Fruit fly (Drosophila melanogaster) whole organism, embryonic: ENCODE measurements around the gene SMC6.

Source experiments
- Blimp-1 ChIP-seq: fragments of 200-800 bp; sonication (Bioruptor generic); optimal IDR thresholded peaks from 3 replicates; lab custom pipeline; 2018; ENCODE audit warnings: missing biosample characterization, missing genetic modification characterization, mild to moderate bottlenecking, moderate library complexity, missing genetic modification reagents
- CG11093 ChIP-seq: fragments of 200-800 bp; sonication (Bioruptor generic); IDR thresholded peaks from 3 replicates; pipeline ENCODE4 v1.3.6; 2022; ENCODE audit warnings: missing biosample characterization, missing genetic modification characterization
- CG11456 ChIP-seq: fragments of 200-800 bp; sonication (Bioruptor generic); IDR thresholded peaks from 3 replicates; pipeline ENCODE4 v1.3.6; 2022; ENCODE audit warnings: missing biosample characterization, missing genetic modification characterization
- CG14860 ChIP-seq: fragments of 200-800 bp; sonication (Bioruptor generic); IDR thresholded peaks from 3 replicates; pipeline ENCODE4 v1.3.6; 2022; ENCODE audit warnings: missing biosample characterization, missing genetic modification characterization; ENCODE audit not compliant: partially characterized antibody
- CG1647 ChIP-seq: fragments of 200-800 bp; sonication (Bioruptor generic); optimal IDR thresholded peaks from 3 replicates; lab custom pipeline; 2016; ENCODE audit warnings: missing biosample characterization, missing genetic modification characterization
- CG16813 ChIP-seq: fragments of 200-800 bp; sonication (Bioruptor generic); IDR thresholded peaks from 3 replicates; pipeline ENCODE4 v1.3.6; 2022; ENCODE audit warnings: missing biosample characterization, missing genetic modification characterization; ENCODE audit not compliant: partially characterized antibody
- CG17328 ChIP-seq: fragments of 200-800 bp; sonication (Bioruptor generic); IDR thresholded peaks from 2 replicates; pipeline ENCODE4 v1.3.6; 2022; ENCODE audit warnings: missing biosample characterization, missing genetic modification characterization
- CG17359 ChIP-seq: fragments of 200-800 bp; sonication (Bioruptor generic); optimal IDR thresholded peaks from 3 replicates; lab custom pipeline; 2018; ENCODE audit warnings: missing biosample characterization, mild to moderate bottlenecking, missing genetic modification characterization, moderate library complexity
- CG32772 ChIP-seq: fragments of 200-800 bp; sonication (Bioruptor generic); IDR thresholded peaks from 2 replicates; pipeline ENCODE4 v1.3.6; 2022; ENCODE audit warnings: missing biosample characterization, missing genetic modification characterization
- CG34376 ChIP-seq: fragments of 200-800 bp; sonication (Bioruptor generic); optimal IDR thresholded peaks from 2 replicates; lab custom pipeline; 2018; ENCODE audit warnings: missing biosample characterization, mild to moderate bottlenecking, missing genetic modification characterization
- CG3726 ChIP-seq: fragments of 200-800 bp; sonication (Bioruptor generic); IDR thresholded peaks from 3 replicates; pipeline ENCODE4, ENCODE4 v1.3.6; 2022; ENCODE audit warnings: missing biosample characterization, missing genetic modification characterization
- CG42726 ChIP-seq: fragments of 200-800 bp; sonication (Bioruptor generic); IDR thresholded peaks from 2 replicates; pipeline ENCODE4 v1.3.6; 2022; ENCODE audit warnings: missing biosample characterization, missing genetic modification characterization; ENCODE audit not compliant: partially characterized antibody
- CG4707 ChIP-seq: fragments of 200-800 bp; sonication (Bioruptor generic); optimal IDR thresholded peaks from 2 replicates; lab custom pipeline; 2018; ENCODE audit warnings: missing biosample characterization, mild to moderate bottlenecking, missing genetic modification characterization, moderate library complexity
- CG4854 ChIP-seq: fragments of 200-800 bp; sonication (Bioruptor generic); optimal IDR thresholded peaks from 2 replicates; lab custom pipeline; 2016; ENCODE audit warnings: missing biosample characterization, missing genetic modification characterization, inconsistent platforms
- CG6683 ChIP-seq: fragments of 200-800 bp; sonication (Bioruptor generic); optimal IDR thresholded peaks from 2 replicates; lab custom pipeline; 2017; ENCODE audit warnings: missing biosample characterization, mild to moderate bottlenecking, missing genetic modification characterization, missing genetic modification reagents
- CG7271 ChIP-seq: fragments of 200-800 bp; sonication (Bioruptor generic); optimal IDR thresholded peaks from 2 replicates; lab custom pipeline; 2018; ENCODE audit warnings: missing biosample characterization, mild to moderate bottlenecking, missing genetic modification characterization, moderate library complexity
- CG8089 ChIP-seq: fragments of 200-800 bp; sonication (Bioruptor generic); optimal IDR thresholded peaks from 3 replicates; lab custom pipeline; 2016; ENCODE audit warnings: missing biosample characterization, missing genetic modification characterization
- CG8478 ChIP-seq: fragments of >200 bp; optimal IDR thresholded peaks from 2 replicates; lab custom pipeline; 2018
- CG8924 ChIP-seq: fragments of 200-800 bp; optimal IDR thresholded peaks from 3 replicates; lab custom pipeline; 2019; ENCODE audit warnings: missing biosample characterization, mild to moderate bottlenecking, missing genetic modification characterization, moderate library complexity
- CG9727 ChIP-seq: fragments of 200-800 bp; sonication (Bioruptor generic); optimal IDR thresholded peaks from 3 replicates; lab custom pipeline; 2017; ENCODE audit warnings: missing biosample characterization, mild to moderate bottlenecking, missing genetic modification characterization
- CoRest ChIP-seq: fragments of 200-800 bp; sonication (Bioruptor generic); optimal IDR thresholded peaks from 3 replicates; lab custom pipeline; 2018; ENCODE audit warnings: missing biosample characterization, mild to moderate bottlenecking, missing genetic modification characterization, moderate library complexity
- Dbx ChIP-seq: fragments of 200-800 bp; sonication (Bioruptor generic); IDR thresholded peaks from 3 replicates; pipeline ENCODE4 v1.3.6; 2022; ENCODE audit warnings: missing biosample characterization, missing genetic modification characterization
- E2f2 ChIP-seq: fragments of 200-800 bp; sonication (Bioruptor generic); IDR thresholded peaks from 2 replicates; pipeline ENCODE4 v1.3.6; 2022; ENCODE audit warnings: missing biosample characterization, missing genetic modification characterization
- Fer2 ChIP-seq: fragments of 200-800 bp; sonication (Bioruptor generic); optimal IDR thresholded peaks from 2 replicates; lab custom pipeline; 2018; ENCODE audit warnings: missing biosample characterization, mild to moderate bottlenecking, missing genetic modification characterization, moderate library complexity
- GATAe ChIP-seq: fragments of 200-800 bp; sonication (Bioruptor generic); conservative IDR thresholded peaks from 2 replicates; pipeline ENCODE4 v1.3.6; 2022; ENCODE audit warnings: missing biosample characterization, missing genetic modification characterization
- Gsc ChIP-seq: fragments of 200-800 bp; sonication (Bioruptor generic); IDR thresholded peaks from 2 replicates; pipeline ENCODE4 v1.3.6; 2022; ENCODE audit warnings: missing biosample characterization, missing genetic modification characterization
- Gug ChIP-seq: fragments of 200-800 bp; sonication (Bioruptor generic); IDR thresholded peaks from 4 replicates; pipeline ENCODE4 v1.3.6; 2022; ENCODE audit warnings: missing biosample characterization, missing genetic modification characterization
- H2.0 ChIP-seq: fragments of 200-800 bp; sonication (Bioruptor generic); IDR thresholded peaks from 2 replicates; pipeline ENCODE4 v1.3.6; 2022; ENCODE audit warnings: missing biosample characterization, missing genetic modification characterization
- HmgZ ChIP-seq: fragments of 200-800 bp; sonication (Bioruptor generic); optimal IDR thresholded peaks from 2 replicates; lab custom pipeline; 2018; ENCODE audit warnings: missing biosample characterization, mild to moderate bottlenecking, missing genetic modification characterization
- MTF-1 ChIP-seq: fragments of 200-800 bp; sonication (Bioruptor generic); optimal IDR thresholded peaks from 2 replicates; lab custom pipeline; 2018; ENCODE audit warnings: missing biosample characterization, mild to moderate bottlenecking, missing genetic modification characterization, borderline replicate concordance
- Nf-YA ChIP-seq: fragments of 200-800 bp; sonication (Bioruptor generic); IDR thresholded peaks from 2 replicates; pipeline ENCODE4 v1.3.6; 2022; ENCODE audit warnings: missing biosample characterization, missing genetic modification characterization
- Tbp ChIP-seq: fragments of >200 bp; optimal IDR thresholded peaks from 2 replicates; lab custom pipeline; 2018; ENCODE audit warnings: missing biosample characterization, missing genetic modification characterization
- Vsx1 ChIP-seq: fragments of 200-800 bp; sonication (Bioruptor generic); optimal IDR thresholded peaks from 2 replicates; lab custom pipeline; 2017; ENCODE audit warnings: missing biosample characterization, mild to moderate bottlenecking, missing genetic modification characterization, missing genetic modification reagents
- ase ChIP-seq: fragments of 200-800 bp; sonication (Bioruptor generic); IDR thresholded peaks from 3 replicates; pipeline ENCODE4 v1.3.6; 2022; ENCODE audit warnings: missing biosample characterization, missing genetic modification characterization
- ash1 ChIP-seq: fragments of 200-800 bp; sonication (Bioruptor generic); optimal IDR thresholded peaks from 2 replicates; lab custom pipeline; 2018; ENCODE audit warnings: missing biosample characterization, mild to moderate bottlenecking, missing genetic modification characterization
- cato ChIP-seq: fragments of 200-800 bp; sonication (Bioruptor generic); optimal IDR thresholded peaks from 2 replicates; lab custom pipeline; 2016; ENCODE audit warnings: missing biosample characterization, missing genetic modification characterization, borderline replicate concordance
- corto ChIP-seq: fragments of 200-800 bp; sonication (Bioruptor generic); optimal IDR thresholded peaks from 2 replicates; lab custom pipeline; 2016; ENCODE audit warnings: missing biosample characterization, mild to moderate bottlenecking, missing genetic modification characterization, moderate library complexity
- dmrt99B ChIP-seq: fragments of 200-800 bp; sonication (Bioruptor generic); optimal IDR thresholded peaks from 2 replicates; lab custom pipeline; 2018; ENCODE audit warnings: missing biosample characterization, mild to moderate bottlenecking, missing genetic modification characterization, moderate library complexity
- grn ChIP-seq: fragments of 200-800 bp; sonication (Bioruptor generic); optimal IDR thresholded peaks from 3 replicates; lab custom pipeline; 2017; ENCODE audit warnings: missing biosample characterization, missing genetic modification characterization
- lbe ChIP-seq: fragments of 200-800 bp; sonication (Bioruptor generic); optimal IDR thresholded peaks from 2 replicates; lab custom pipeline; 2016; ENCODE audit warnings: missing biosample characterization, mild to moderate bottlenecking, missing genetic modification characterization
- pan ChIP-seq, 4 experiments: fragments of >200 bp in 3 of 4; fragments of 200-800 bp in 1 of 4; sonication (Bioruptor generic) in 1 of 4; optimal IDR thresholded peaks in 3 of 4; IDR thresholded peaks in 1 of 4; 2 replicates each; pipeline versions ENCODE4 v1.3.6 to Lab custom; 2017 to 2022; ENCODE audit warnings: missing biosample characterization in 2 of 4, missing genetic modification characterization in 2 of 4, mixed read lengths in 1 of 4
- pb ChIP-seq: fragments of 200-800 bp; sonication (Bioruptor generic); optimal IDR thresholded peaks from 3 replicates; lab custom pipeline; 2016; ENCODE audit warnings: missing biosample characterization, missing genetic modification characterization
- schlank ChIP-seq: fragments of 200-800 bp; sonication (Bioruptor generic); optimal IDR thresholded peaks from 2 replicates; lab custom pipeline; 2018; ENCODE audit warnings: missing biosample characterization, mild to moderate bottlenecking, missing genetic modification characterization
- sna ChIP-seq: fragments of 200-800 bp; sonication (Bioruptor generic); IDR thresholded peaks from 2 replicates; pipeline ENCODE4 v1.3.6; 2022; ENCODE audit warnings: missing biosample characterization, missing genetic modification characterization; ENCODE audit not compliant: partially characterized antibody
- ssp ChIP-seq: fragments of 200-800 bp; sonication (Bioruptor generic); IDR thresholded peaks from 2 replicates; pipeline ENCODE4 v1.3.6; 2022; ENCODE audit warnings: missing biosample characterization, missing genetic modification characterization
- tio ChIP-seq: fragments of 200-800 bp; sonication (Bioruptor generic); optimal IDR thresholded peaks from 2 replicates; lab custom pipeline; 2017; ENCODE audit warnings: missing biosample characterization, missing genetic modification characterization, inconsistent platforms
- unpg ChIP-seq: fragments of 200-800 bp; sonication (Bioruptor generic); optimal IDR thresholded peaks from 3 replicates; lab custom pipeline; 2018; ENCODE audit warnings: missing biosample characterization, mild to moderate bottlenecking, missing genetic modification characterization, moderate library complexity
- vfl ChIP-seq: fragments of 200-800 bp; sonication (Bioruptor generic); optimal IDR thresholded peaks from 2 replicates; lab custom pipeline; 2016; ENCODE audit warnings: missing biosample characterization, missing genetic modification characterization
- vnd ChIP-seq: fragments of 200-800 bp; sonication (Bioruptor generic); IDR thresholded peaks from 3 replicates; pipeline ENCODE4 v1.3.6; 2022; ENCODE audit warnings: missing biosample characterization, missing genetic modification characterization; ENCODE audit not compliant: partially characterized antibody

The SMC6 gene

dm6 chr3R:24188619-24189018 is 4.6 kb downstream of the SMC6 start, which contains the start of gene CG5515 (continued):
- TF ChIP-seq CG9727 (GFP tag; lab: Kevin White, UChicago) (peak; percentile 71), sna (GFP tag; lab: Robert Waterston, UW) (peak; percentile 91), Gug (GFP tag; lab: Robert Waterston, UW) (peak; percentile 27; the same call in 1 of the 4 replicates), Nf-YA (GFP tag; lab: Robert Waterston, UW) (peak; percentile 71; the same call in 1 of the 2 replicates), CG32772 (GFP tag; lab: Robert Waterston, UW) (peak; percentile 74), grn (GFP tag; lab: Kevin White, UChicago) (no peak), CG14860 (GFP tag; lab: Robert Waterston, UW) (peak; percentile 80), dmrt99B (tag; lab: Kevin White, UChicago) (no peak), H2.0 (GFP tag; lab: Robert Waterston, UW) (peak; percentile 80), CG17328 (GFP tag; lab: Robert Waterston, UW) (peak; percentile 85), Gsc (GFP tag; lab: Robert Waterston, UW) (0 out of 2 replicates have a peak, but pooled peaks have one; percentile 32), Dbx (peak; percentile 89), schlank (tag; lab: Kevin White, UChicago) (no peak), CG16813 (peak; percentile 64; the same call in 2 of the 3 replicates), cato (GFP tag; lab: Kevin White, UChicago) (peak; percentile 61), ase (peak; percentile 83), CoRest (tag; lab: Kevin White, UChicago) (peak; percentile 84), lbe (GFP tag; lab: Kevin White, UChicago) (peak; percentile 75), CG1647 (peak; percentile 68), CG11093 (GFP tag; lab: Robert Waterston, UW) (peak; percentile 51; the same call in 1 of the 3 replicates), CG17359 (peak; percentile 50), GATAe (GFP tag; lab: Robert Waterston, UW) (no peak; the same call in 1 of the 2 replicates), Blimp-1 (GFP tag; lab: Kevin White, UChicago) (peak; percentile 80), CG4707 (GFP tag; lab: Kevin White, UChicago) (no peak), CG3726 (GFP tag; lab: Robert Waterston, UW) (peak; percentile 10; the same call in 1 of the 3 replicates), CG7271 (tag; lab: Kevin White, UChicago) (no peak), CG6683 (GFP tag; lab: Kevin White, UChicago) (peak; percentile 27), CG34376 (GFP tag; lab: Kevin White, UChicago) (no peak), E2f2 (GFP tag; lab: Robert Waterston, UW) (peak; percentile 86), Vsx1 (GFP tag; lab: Kevin White, UChicago) (no peak), HmgZ (tag; lab: Kevin White, UChicago) (peak; percentile 82), CG8924 (tag; lab: Kevin White, UChicago) (peak; percentile 77), tio (GFP tag; lab: Kevin White, UChicago) (peak; percentile 51), Fer2 (tag; lab: Kevin White, UChicago) (peak; percentile 43), CG4854 (GFP tag; lab: Kevin White, UChicago) (peak; percentile 52), ash1 (GFP tag; lab: Kevin White, UChicago) (no peak), CG8478 (lab: Kevin White, UChicago) (no peak), CG42726 (GFP tag; lab: Robert Waterston, UW) (peak; percentile 53), MTF-1 (GFP tag; lab: Kevin White, UChicago) (no peak), pan (optimal IDR thresholded peaks at IDR 0.05; lab: Kevin White, UChicago) (no peak), pan (GFP tag; optimal IDR thresholded peaks at IDR 0.05 in 1 of 2, IDR thresholded peaks at IDR 0.05 in 1 of 2) (peak in 1 of 2 experiments; percentile 82), unpg (GFP tag; lab: Kevin White, UChicago) (peak; percentile 73), vfl (peak; percentile 47), pb (GFP tag; lab: Kevin White, UChicago) (peak; percentile 50), Tbp (GFP tag; lab: Kevin White, UChicago) (no peak), vnd (GFP tag; lab: Robert Waterston, UW) (peak; percentile 83), CG8089 (GFP tag; lab: Kevin White, UChicago) (peak; percentile 73), CG11456 (GFP tag; lab: Robert Waterston, UW) (peak; percentile 70), corto (GFP tag; lab: Kevin White, UChicago) (peak; percentile 47), ssp (GFP tag; lab: Robert Waterston, UW) (peak; percentile 80)
